Worm (Caenorhabditis elegans) whole organism, L4/young adult: ENCODE results near the gene sre-6.

Experiments
- W03F9.2 ChIP-seq: fragments of 150-350 bp; optimal IDR thresholded peaks from 2 replicates; lab custom pipeline; 2014; ENCODE audit warnings: missing biosample characterization, missing genetic modification characterization
- dao-5 ChIP-seq: sonication (generic microtip); optimal IDR thresholded peaks from 2 replicates; lab custom pipeline; 2016; ENCODE audit warnings: missing genotype, missing genetic modification characterization, moderate library complexity, missing compliant biosample characterization
- him-1 ChIP-seq: sonication (generic microtip); optimal IDR thresholded peaks from 2 replicates; lab custom pipeline; 2016; ENCODE audit warnings: missing genotype, missing genetic modification reagents, missing genetic modification characterization, missing compliant biosample characterization

The sre-6 gene

DNA sequence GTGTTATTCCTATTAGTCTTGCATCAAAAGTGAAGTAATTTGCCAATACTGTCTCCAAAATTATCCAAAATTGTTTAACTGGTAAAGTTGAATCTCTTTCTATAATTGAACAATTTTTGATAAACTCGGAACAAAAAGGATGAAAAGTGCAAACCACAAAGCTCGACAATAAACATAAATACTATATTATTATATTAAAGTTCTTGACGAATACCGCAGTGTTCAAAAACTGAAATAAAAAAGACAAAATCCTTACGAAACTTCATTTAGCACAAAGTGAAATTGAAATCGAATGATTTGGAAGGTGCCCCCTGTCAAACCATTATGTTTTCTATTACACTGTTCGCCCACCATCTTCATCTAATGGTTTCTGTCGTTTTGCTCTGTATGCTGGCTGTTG, 21.2 kb downstream of the sre-6 start, which contains the start of gene ZC302.3:
Gene ZC302.3 (minus strand): TSS at position 101 of the 400 bp plus-strand sequence.
- TF ChIP-seq dao-5 (no peak), him-1 (no peak), W03F9.2 (tag; lab: Kevin White, UChicago) (no peak)

DNA sequence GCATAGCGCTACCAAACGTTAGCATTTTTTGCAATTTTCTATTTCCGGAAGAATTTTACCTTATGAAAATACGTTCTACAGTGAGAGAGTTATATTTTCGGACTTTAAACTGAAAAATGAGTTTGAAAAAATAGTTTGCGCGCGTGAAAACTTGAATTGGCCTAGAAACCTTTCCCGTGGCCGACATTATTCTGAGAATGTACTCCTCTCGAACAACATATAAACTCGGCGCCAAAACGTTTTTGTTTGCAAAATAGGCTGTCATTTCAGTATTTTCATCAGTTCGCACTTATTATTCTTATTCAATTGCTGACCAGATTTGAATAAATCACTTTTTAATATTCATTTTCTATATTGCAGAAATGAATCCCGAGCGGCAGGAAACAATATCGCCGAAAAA, 25.8 kb downstream of the sre-6 start, which contains the start of the genes mre-11 and wdr-5.3:
Gene mre-11 (minus strand): TSS at position 113 of the 400 bp plus-strand sequence.
Gene wdr-5.3 (plus strand): TSS at position 361 of the 400 bp plus-strand sequence.
- peak; percentile 22 for TF ChIP-seq him-1
- peak; percentile 86 for TF ChIP-seq W03F9.2 (tag; lab: Kevin White, UChicago)
- TF ChIP-seq dao-5, result no peak

DNA sequence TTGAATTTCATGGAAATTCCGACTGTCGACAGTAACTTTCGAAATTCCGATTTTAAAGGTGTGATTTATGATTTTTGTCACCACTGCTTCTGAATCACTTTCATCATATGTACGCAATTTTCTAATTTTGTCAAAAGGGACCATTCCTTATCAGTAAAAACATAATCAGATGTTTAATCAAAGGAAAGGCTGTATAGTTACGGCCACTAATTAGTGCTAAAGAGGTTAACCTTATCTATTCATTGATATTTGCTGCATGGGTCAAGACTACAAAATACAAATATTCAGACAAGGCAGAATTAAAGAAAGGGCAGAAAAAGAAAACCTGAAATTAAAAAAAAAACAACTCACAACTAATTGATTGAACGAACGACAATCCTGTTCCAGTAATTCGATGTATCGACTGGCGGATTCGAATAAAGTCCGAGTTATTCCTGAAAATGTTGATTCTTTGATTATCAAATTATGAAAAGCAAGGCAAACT, 30.6 kb downstream of the sre-6 start, which contains the start of gene T28B11.1:
Gene T28B11.1 (minus strand): TSS at position 434 of the 484 bp plus-strand sequence.
- TF ChIP-seq him-1 (no peak), dao-5 (no peak), W03F9.2 (tag; lab: Kevin White, UChicago) (no peak)

DNA sequence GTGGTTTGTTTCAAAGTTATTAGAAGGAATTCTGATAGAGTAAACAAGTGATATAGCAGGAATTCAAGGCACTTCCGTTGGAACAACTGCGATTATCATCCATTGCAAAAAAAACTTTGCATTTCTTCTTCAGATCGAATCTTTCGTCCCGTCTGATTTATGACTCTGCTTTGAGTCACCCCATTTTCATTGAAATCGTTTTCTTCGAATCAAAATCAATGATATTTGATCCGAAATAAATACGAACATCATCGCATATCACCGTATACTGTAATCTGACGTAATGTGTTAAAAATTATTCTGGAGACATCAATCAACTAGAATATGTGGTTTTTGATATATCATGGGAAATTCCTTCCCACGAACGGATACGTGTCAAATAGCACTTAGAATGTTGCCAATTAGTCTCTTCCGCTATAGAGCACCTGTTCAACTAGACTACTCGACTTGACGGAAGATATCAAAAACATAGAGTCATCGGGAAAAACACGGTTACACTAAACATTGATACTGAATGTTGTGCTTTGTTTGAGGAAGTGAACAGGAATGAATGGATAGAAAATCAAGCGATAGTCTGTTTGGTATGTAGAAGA, 31.7 kb downstream of the sre-6 start:
- TF ChIP-seq him-1, result no peak
- no peak for TF ChIP-seq dao-5
- no peak for TF ChIP-seq W03F9.2 (tag; lab: Kevin White, UChicago)

DNA sequence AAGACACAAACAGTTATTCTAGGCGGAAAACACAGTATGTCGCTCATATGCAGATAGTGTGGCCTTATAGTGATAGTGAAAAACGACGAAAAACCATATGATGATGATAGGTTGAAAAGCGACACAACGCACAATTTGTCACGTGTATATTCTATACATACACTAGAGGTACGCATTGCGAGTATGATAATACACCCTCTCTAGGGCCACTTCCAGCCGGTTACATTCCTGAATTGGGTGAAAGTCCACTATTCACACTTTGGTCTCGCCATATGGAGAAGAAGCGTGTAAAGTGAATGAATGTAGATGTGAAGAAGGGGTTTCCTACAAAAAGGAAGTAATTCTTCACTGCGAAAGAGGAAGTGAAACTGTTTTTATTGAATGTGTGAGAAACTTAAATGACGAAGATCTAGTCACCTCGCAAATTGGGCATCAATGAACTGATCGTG, 33.1 kb downstream of the sre-6 start:
- TF ChIP-seq him-1, result no peak
- TF ChIP-seq dao-5, result no peak
- TF ChIP-seq W03F9.2 (tag; lab: Kevin White, UChicago), result no peak

DNA sequence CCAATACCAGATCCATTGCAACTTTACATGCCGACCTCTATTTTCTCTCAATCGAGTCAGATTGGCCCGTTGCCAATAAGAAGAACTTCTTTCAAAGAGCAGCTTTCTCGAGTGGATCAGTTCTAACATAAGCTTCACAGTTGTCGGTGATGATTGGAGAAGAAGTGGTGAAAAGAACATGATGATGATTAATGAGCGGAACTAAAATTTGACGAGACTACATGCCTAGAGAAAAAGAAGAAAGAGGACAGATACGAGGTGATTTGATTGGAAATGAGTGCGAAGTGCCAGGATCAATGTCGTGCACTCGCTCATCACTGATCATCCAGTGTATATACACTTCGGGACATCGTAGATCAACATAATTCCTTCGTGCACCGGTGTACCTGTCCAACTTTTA, 34.9 kb downstream of the sre-6 start:
- TF ChIP-seq dao-5, result no peak
- TF ChIP-seq W03F9.2 (tag; lab: Kevin White, UChicago), result no peak
- TF ChIP-seq him-1, result no peak

DNA sequence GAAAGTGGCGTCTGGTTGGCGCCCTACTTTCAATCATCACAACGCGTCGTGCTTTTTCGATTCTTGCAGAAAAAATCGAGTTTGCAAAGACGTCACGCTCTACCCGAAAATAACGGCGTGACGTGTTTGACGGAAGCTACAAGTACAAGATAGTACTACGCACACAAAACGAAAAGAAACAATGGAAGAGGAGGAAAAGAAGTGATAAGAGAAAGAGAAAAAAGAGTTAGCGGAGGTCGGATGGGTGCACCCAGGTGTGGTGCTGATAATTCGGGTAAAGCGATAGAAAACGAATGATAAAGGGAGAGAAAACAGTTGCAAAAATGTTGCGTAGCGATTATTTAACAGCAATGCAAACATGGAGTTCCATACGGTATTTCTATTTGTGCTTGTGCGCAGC, 35.9 kb downstream of the sre-6 start:
- TF ChIP-seq him-1 (no peak), dao-5 (no peak), W03F9.2 (tag; lab: Kevin White, UChicago) (no peak)

DNA sequence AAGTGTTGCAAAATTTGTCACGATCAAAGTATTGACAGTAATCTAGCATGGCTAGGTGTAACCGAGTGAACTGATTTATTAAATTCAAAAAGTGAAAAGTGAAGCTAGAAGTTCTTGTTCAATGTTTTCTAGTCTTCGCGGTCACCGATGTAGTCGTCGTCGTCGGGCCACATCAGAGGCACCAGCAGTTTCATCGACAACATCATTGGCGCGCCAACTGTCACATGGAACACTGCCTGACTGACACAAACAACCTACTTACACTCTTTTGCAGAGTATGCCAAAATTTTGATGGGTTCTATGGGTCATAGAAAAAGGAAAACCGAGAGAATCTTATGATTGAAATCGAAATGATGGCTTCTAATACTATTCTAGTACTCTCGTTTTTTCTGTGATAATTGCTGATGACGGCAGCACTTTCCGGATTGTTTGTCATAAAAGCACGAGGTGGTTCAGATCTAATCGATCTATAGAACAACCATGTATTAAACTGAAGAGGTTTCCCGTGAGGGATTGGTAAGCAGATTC, 37.1 kb downstream of the sre-6 start:
- TF ChIP-seq him-1, result no peak
- TF ChIP-seq dao-5, result no peak
- no peak for TF ChIP-seq W03F9.2 (tag; lab: Kevin White, UChicago)

DNA sequence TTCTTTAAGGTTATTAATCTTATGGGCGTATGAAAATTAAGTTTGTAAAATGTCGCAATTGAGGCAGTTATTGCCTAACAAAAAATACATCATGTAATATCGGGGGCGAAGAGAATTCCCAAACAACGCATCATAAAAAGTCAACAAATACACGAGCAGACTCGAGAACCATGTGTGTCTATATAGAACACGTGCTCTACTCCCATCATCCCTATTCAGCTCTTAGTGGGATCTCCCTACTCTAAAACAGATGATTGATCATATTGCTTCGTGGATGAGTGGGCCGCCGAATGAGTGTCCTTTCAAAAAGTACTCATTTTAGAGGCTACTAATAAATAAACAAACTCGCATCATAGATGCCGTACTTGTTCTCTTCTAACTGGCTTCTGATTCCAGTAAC, 38.1 kb downstream of the sre-6 start:
- TF ChIP-seq dao-5 (no peak), W03F9.2 (tag; lab: Kevin White, UChicago) (no peak), him-1 (no peak)

DNA sequence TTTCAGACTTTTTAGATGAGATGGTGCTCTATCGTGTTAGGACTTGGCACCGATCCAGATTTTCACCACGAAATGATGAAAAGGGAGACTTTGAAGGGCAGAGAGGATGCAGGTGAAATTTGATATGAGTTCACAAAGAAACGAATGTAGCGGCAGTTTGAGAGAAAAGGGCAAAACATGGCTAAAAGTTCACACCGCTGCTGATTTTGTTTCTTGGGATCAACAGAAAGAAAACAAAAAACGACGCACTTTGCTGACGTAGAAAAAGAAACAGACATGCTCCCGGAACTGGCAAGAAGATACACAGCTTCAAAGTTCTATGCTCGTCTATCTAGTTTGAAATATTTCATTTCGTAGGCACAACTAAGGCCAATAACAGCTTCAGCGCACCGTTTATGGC, 39.0 kb downstream of the sre-6 start:
- no peak for TF ChIP-seq dao-5
- no peak for TF ChIP-seq him-1
- TF ChIP-seq W03F9.2 (tag; lab: Kevin White, UChicago), result no peak

DNA sequence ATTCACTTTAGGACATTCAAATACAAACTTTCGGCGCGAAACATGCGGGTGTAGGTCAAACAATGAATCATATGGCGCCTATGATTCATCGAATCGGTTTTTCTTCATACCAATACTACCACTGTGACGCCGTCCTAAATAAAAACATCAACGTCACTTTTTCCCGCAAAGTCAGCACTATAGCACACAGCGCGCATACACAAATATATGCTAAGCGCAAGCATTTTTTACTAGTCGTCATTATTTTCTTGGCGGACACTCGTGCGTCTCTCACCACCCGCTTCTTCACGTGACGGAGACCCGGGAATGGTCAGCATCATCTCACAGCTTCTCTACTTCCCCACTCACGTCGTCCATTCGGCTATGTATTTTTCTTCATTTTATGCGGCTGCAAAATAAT, 39.4 kb downstream of the sre-6 start:
- TF ChIP-seq W03F9.2 (tag; lab: Kevin White, UChicago), result no peak
- no peak for TF ChIP-seq him-1
- no peak for TF ChIP-seq dao-5

DNA sequence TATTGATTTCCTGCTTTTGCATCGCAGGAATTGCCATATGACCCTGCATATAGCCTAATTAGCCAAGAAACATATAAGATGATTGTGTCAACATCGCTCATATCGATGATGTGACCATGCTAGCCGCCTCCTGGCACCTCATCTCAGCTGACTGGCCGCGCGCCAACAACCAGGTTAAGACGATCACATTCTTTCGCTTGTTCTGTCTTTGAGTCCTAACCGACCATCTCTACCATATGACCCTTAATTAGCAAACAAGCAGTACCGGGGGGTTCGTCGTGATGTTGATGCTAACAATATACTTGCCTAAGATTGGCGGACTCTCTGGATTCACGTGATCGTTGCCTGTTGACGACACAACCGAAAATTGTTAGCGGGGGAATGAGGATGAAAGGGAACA, 40.0 kb downstream of the sre-6 start:
- TF ChIP-seq W03F9.2 (tag; lab: Kevin White, UChicago) (no peak), him-1 (no peak), dao-5 (no peak)

DNA sequence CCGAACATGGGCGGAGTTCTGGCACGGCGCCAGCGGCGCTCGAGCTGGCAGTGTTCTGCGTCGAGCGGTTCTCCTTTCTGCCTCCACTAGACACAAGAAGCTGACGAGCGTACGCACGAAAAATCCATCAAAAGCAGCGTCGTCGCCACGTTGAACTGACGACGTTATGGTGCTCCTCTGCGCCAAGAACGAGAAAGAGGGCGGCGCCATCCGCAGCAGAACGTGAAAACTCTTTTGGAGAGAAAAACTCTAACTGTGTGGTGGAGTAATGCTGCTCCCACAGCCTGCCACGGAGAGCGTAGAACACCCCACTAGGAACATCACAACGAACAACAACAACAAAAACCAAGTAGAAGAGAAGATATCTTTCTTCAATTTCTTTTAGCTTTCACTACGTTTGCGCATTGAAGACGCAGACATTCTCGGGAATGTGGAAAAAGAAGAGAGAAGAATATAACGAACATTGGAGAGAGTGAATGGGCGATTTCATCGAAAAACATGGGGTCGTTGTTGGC, 40.6 kb downstream of the sre-6 start:
- TF ChIP-seq dao-5 (no peak), him-1 (peak; percentile 39)

DNA sequence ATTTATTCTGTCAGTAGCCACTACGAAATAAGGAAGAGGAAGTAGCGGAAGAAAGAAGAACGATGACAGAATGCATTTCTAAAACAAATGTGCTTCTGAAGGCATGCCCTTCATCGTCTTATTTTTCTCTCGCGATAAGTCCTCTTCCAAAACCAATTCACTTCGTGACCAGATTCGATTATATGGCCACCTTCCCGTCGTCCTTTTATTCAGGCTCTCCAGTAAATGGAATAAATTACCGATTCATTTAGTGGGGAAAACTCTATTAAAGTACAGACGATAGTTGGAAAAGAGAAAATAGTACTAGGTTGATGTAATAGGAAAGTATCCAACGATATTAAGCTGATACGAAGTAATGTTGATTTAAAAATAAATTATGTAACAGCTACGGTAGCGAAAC, 41.3 kb downstream of the sre-6 start:
- no peak for TF ChIP-seq dao-5
- no peak for TF ChIP-seq W03F9.2 (tag; lab: Kevin White, UChicago)
- TF ChIP-seq him-1, result no peak

DNA sequence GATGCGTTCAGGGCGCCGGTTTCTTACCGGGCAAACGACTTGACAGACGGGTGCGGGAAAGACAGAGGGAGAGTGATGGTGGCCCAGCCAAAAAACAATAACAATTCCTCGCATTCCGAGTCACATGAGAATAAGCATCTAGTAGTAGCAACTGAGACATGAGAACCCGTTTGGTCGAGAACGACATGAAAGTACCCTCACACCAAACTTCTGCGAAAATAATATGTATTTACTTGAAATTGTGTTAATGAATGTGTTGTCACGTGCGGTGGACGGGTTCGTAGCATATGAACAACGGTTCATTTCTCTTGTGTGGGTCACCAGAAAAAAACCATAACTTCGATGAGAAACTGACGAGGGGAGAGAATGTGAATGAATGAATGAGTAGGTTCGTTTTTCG, 41.7 kb downstream of the sre-6 start:
- TF ChIP-seq him-1 (no peak), W03F9.2 (tag; lab: Kevin White, UChicago) (no peak), dao-5 (no peak)
